Worm (Caenorhabditis elegans) whole organism, early embryonic: ENCODE data around the gene C17H12.6.

ENCODE experiments used
- B0310.2 ChIP-seq: sonication (generic microtip); optimal IDR thresholded peaks from 2 replicates; lab custom pipeline; 2016; ENCODE audit warnings: mild to moderate bottlenecking, missing genetic modification characterization, missing compliant biosample characterization
- F13C5.2 ChIP-seq: sonication (generic microtip); optimal IDR thresholded peaks from 2 replicates; lab custom pipeline; 2017; ENCODE audit warnings: mild to moderate bottlenecking, missing genetic modification characterization, inconsistent platforms, missing compliant biosample characterization
- aly-1 ChIP-seq: sonication (generic microtip); optimal IDR thresholded peaks from 2 replicates; lab custom pipeline; 2016; ENCODE audit warnings: missing genetic modification characterization, missing compliant biosample characterization
- ama-1 ChIP-seq: fragments of 150-350 bp; optimal IDR thresholded peaks from 2 replicates; lab custom pipeline; 2014
- ceh-13 ChIP-seq: fragments of 200-800 bp; sonication (Bioruptor generic); optimal IDR thresholded peaks from 2 replicates; lab custom pipeline; 2018; ENCODE audit warnings: mild to moderate bottlenecking, missing genetic modification characterization, missing compliant biosample characterization
- ceh-36 ChIP-seq: sonication (generic microtip); optimal IDR thresholded peaks from 2 replicates; lab custom pipeline; 2016; ENCODE audit warnings: missing genetic modification characterization, inconsistent platforms, missing compliant biosample characterization
- ets-7 ChIP-seq: sonication (generic microtip); optimal IDR thresholded peaks from 2 replicates; lab custom pipeline; 2016; ENCODE audit warnings: missing genotype, missing genetic modification characterization, missing compliant biosample characterization
- flt-1 ChIP-seq: fragments of 200-800 bp; sonication (Bioruptor generic); IDR thresholded peaks from 2 replicates; pipeline ENCODE4 v1.3.6; 2022; ENCODE audit warnings: missing genetic modification characterization, missing compliant biosample characterization
- hmbx-1 ChIP-seq: sonication (generic microtip); optimal IDR thresholded peaks from 2 replicates; lab custom pipeline; 2016; ENCODE audit warnings: mild to moderate bottlenecking, missing genetic modification characterization, missing compliant biosample characterization
- hmg-4 ChIP-seq: fragments of 200-800 bp; sonication (Bioruptor generic); optimal IDR thresholded peaks from 2 replicates; lab custom pipeline; 2018; ENCODE audit warnings: mild to moderate bottlenecking, missing genetic modification characterization, missing compliant biosample characterization
- hnd-1 ChIP-seq: sonication (generic microtip); optimal IDR thresholded peaks from 2 replicates; lab custom pipeline; 2016; ENCODE audit warnings: missing genetic modification characterization, missing compliant biosample characterization
- pes-1 ChIP-seq: fragments of 200-800 bp; sonication (Bioruptor generic); IDR thresholded peaks from 2 replicates; pipeline ENCODE4 v1.3.6; 2022; ENCODE audit warnings: missing genetic modification reagents, missing genetic modification characterization, missing compliant biosample characterization
- scrt-1 ChIP-seq: fragments of 200-800 bp; sonication (Bioruptor generic); IDR thresholded peaks from 2 replicates; pipeline ENCODE4 v1.3.6; 2022; ENCODE audit warnings: missing genetic modification characterization, missing compliant biosample characterization
- sea-1 ChIP-seq: fragments of 200-800 bp; sonication (Bioruptor generic); conservative IDR thresholded peaks from 2 replicates; pipeline ENCODE4 v1.3.6; 2022; ENCODE audit warnings: missing genetic modification characterization, missing compliant biosample characterization
- tbx-11 ChIP-seq: fragments of 200-800 bp; sonication (Bioruptor generic); IDR thresholded peaks from 2 replicates; pipeline ENCODE4 v1.3.6; 2022; ENCODE audit warnings: missing genetic modification characterization, missing compliant biosample characterization
- tbx-37 ChIP-seq: fragments of 200-800 bp; sonication (Bioruptor generic); conservative IDR thresholded peaks from 2 replicates; pipeline ENCODE4 v1.3.6; 2022; ENCODE audit warnings: missing genetic modification reagents, missing genetic modification characterization, missing compliant biosample characterization
- tra-4 ChIP-seq: sonication (generic microtip); optimal IDR thresholded peaks from 2 replicates; lab custom pipeline; 2017; ENCODE audit warnings: missing genetic modification characterization, missing compliant biosample characterization

C17H12.6 gene

ce11 chrIV:6821709-6822108 is 597 bp downstream of the C17H12.6 start:
- TF ChIP-seq sea-1 (GFP tag; lab: Robert Waterston, UW) (no peak), hnd-1 (tag; lab: Kevin White, UChicago) (no peak), B0310.2 (tag; lab: Kevin White, UChicago) (no peak), tra-4 (no peak), ama-1 (lab: Kevin White, UChicago) (no peak), tbx-11 (GFP tag; lab: Robert Waterston, UW) (no peak)

- TF ChIP-seq ets-7 (tag; lab: Kevin White, UChicago), result no peak
- no peak for TF ChIP-seq ama-1 (lab: Kevin White, UChicago)
- TF ChIP-seq hmbx-1, result no peak
- no peak for TF ChIP-seq tbx-11 (GFP tag; lab: Robert Waterston, UW)
- no peak for TF ChIP-seq B0310.2 (tag; lab: Kevin White, UChicago)
- no peak for TF ChIP-seq scrt-1 (GFP tag; lab: Robert Waterston, UW)
- TF ChIP-seq ceh-36 (tag; lab: Kevin White, UChicago), result no peak
- TF ChIP-seq sea-1 (GFP tag; lab: Robert Waterston, UW), result no peak
- TF ChIP-seq F13C5.2 (tag; lab: Kevin White, UChicago), result no peak
- no peak for TF ChIP-seq tra-4
- no peak for TF ChIP-seq ceh-13 (GFP tag; lab: Kevin White, UChicago)
- TF ChIP-seq aly-1 (tag; lab: Kevin White, UChicago), result no peak
- no peak for TF ChIP-seq hmg-4 (GFP tag; lab: Kevin White, UChicago)
- no peak for TF ChIP-seq tbx-37 (GFP tag; lab: Robert Waterston, UW)
- no peak for TF ChIP-seq hnd-1 (tag; lab: Kevin White, UChicago)
- TF ChIP-seq flt-1 (GFP tag; lab: Robert Waterston, UW), result no peak
- no peak for TF ChIP-seq pes-1 (GFP tag; lab: Robert Waterston, UW)
Observed at ce11 chrIV:6818369-6818768, 3.9 kb downstream of the C17H12.6 start, which contains the start of gene C17H12.8. Gene C17H12.8 (plus strand): TSS chrIV:6818703.

ce11 chrIV:6817554-6817953 is 4.8 kb downstream of the C17H12.6 start, which contains the start of gene C17H12.5:
Gene C17H12.5 (minus strand): TSS chrIV:6817654.
- TF ChIP-seq hnd-1 (tag; lab: Kevin White, UChicago), result no peak
- no peak for TF ChIP-seq tbx-11 (GFP tag; lab: Robert Waterston, UW)
- no peak for TF ChIP-seq aly-1 (tag; lab: Kevin White, UChicago)
- TF ChIP-seq pes-1 (GFP tag; lab: Robert Waterston, UW), result no peak
- no peak for TF ChIP-seq ama-1 (lab: Kevin White, UChicago)

- TF ChIP-seq hmbx-1 (no peak), scrt-1 (GFP tag; lab: Robert Waterston, UW) (no peak), ets-7 (tag; lab: Kevin White, UChicago) (no peak), ceh-36 (tag; lab: Kevin White, UChicago) (no peak), B0310.2 (tag; lab: Kevin White, UChicago) (no peak), sea-1 (GFP tag; lab: Robert Waterston, UW) (no peak), tbx-37 (GFP tag; lab: Robert Waterston, UW) (no peak), ceh-13 (GFP tag; lab: Kevin White, UChicago) (no peak), tra-4 (no peak)
Observed at ce11 chrIV:6811808-6812207, 10.5 kb downstream of the C17H12.6 start, which contains the start of gene ceh-48. Gene ceh-48 (plus strand): TSS chrIV:6812108.

ce11 chrIV:6809756-6810155 is 12.6 kb downstream of the C17H12.6 start:
- TF ChIP-seq aly-1 (tag; lab: Kevin White, UChicago), result no peak
- TF ChIP-seq F13C5.2 (tag; lab: Kevin White, UChicago), result peak; percentile 37
- no peak for TF ChIP-seq sea-1 (GFP tag; lab: Robert Waterston, UW)
- no peak for TF ChIP-seq ceh-36 (tag; lab: Kevin White, UChicago)
- no peak for TF ChIP-seq pes-1 (GFP tag; lab: Robert Waterston, UW)

- TF ChIP-seq pes-1 (GFP tag; lab: Robert Waterston, UW) (no peak), tra-4 (no peak), tbx-37 (GFP tag; lab: Robert Waterston, UW) (no peak), hmbx-1 (no peak)
Observed at ce11 chrIV:6806475-6807063, 15.7 kb downstream of the C17H12.6 start, which contains the start of gene C17H12.10. Gene C17H12.10 (plus strand): TSS chrIV:6806799.

- TF ChIP-seq aly-1 (tag; lab: Kevin White, UChicago), result no peak
- no peak for TF ChIP-seq ceh-36 (tag; lab: Kevin White, UChicago)
- no peak for TF ChIP-seq hmg-4 (GFP tag; lab: Kevin White, UChicago)
- TF ChIP-seq sea-1 (GFP tag; lab: Robert Waterston, UW), result no peak
- no peak for TF ChIP-seq hnd-1 (tag; lab: Kevin White, UChicago)
- TF ChIP-seq flt-1 (GFP tag; lab: Robert Waterston, UW), result no peak
- no peak for TF ChIP-seq tra-4
- no peak for TF ChIP-seq ceh-13 (GFP tag; lab: Kevin White, UChicago)
- no peak for TF ChIP-seq ama-1 (lab: Kevin White, UChicago)
- TF ChIP-seq tbx-37 (GFP tag; lab: Robert Waterston, UW), result no peak
- no peak for TF ChIP-seq pes-1 (GFP tag; lab: Robert Waterston, UW)
- TF ChIP-seq ets-7 (tag; lab: Kevin White, UChicago), result no peak
- no peak for TF ChIP-seq hmbx-1
- no peak for TF ChIP-seq tbx-11 (GFP tag; lab: Robert Waterston, UW)
- TF ChIP-seq B0310.2 (tag; lab: Kevin White, UChicago), result no peak
- TF ChIP-seq F13C5.2 (tag; lab: Kevin White, UChicago), result no peak
- TF ChIP-seq scrt-1 (GFP tag; lab: Robert Waterston, UW), result no peak
Observed at ce11 chrIV:6804815-6805214, 17.5 kb downstream of the C17H12.6 start, which contains the start of gene C17H12.37. Gene C17H12.37 (plus strand): TSS chrIV:6805115.
